Fruit fly (Drosophila melanogaster): ENCODE data around the gene CG42846.

Gene CG42846

dm6 chr3L:262724-263177 lies 31.3 kb upstream of the CG42846 start (continued):
- TF ChIP-seq CG12236 (GFP tag; optimal IDR thresholded peaks at IDR 0.05) (no peak), TFAM (GFP tag; optimal IDR thresholded peaks at IDR 0.05) (no peak), gem (tag; optimal IDR thresholded peaks at IDR 0.05) (no peak), Hmx (GFP tag; optimal IDR thresholded peaks at IDR 0.05) (no peak), Eip74EF (GFP tag; optimal IDR thresholded peaks at IDR 0.05) (no peak), Hmr (GFP tag; optimal IDR thresholded peaks at IDR 0.05) (no peak), tna (GFP tag; IDR thresholded peaks at IDR 0.05; ENCODE audit: partially characterized antibody) (peak; percentile 62; the same call in 1 of the 2 replicates), CG2199 (GFP tag; IDR thresholded peaks at IDR 0.05) (0 out of 3 replicates have a peak, but pooled peaks have one; percentile 51), CG9215 (GFP tag; IDR thresholded peaks at IDR 0.05) (no peak), CG10321 (GFP tag; IDR thresholded peaks at IDR 0.05) (peak; percentile 50; the same call in 1 of the 2 replicates), CG3726 (GFP tag; IDR thresholded peaks at IDR 0.05) (no peak), wor (GFP tag; IDR thresholded peaks at IDR 0.05) (no peak), CG6272 (GFP tag; IDR thresholded peaks at IDR 0.05) (no peak), CG6813 (GFP tag; optimal IDR thresholded peaks at IDR 0.05) (no peak), CG10209 (GFP tag; optimal IDR thresholded peaks at IDR 0.05) (no peak), CG15269 (tag; optimal IDR thresholded peaks at IDR 0.05) (no peak), Mes4 (GFP tag; optimal IDR thresholded peaks at IDR 0.05) (no peak), CG10654 (GFP tag; optimal IDR thresholded peaks at IDR 0.05) (no peak), pan (optimal IDR thresholded peaks at IDR 0.05) (no peak), pan (GFP tag; optimal IDR thresholded peaks at IDR 0.05 in 1 of 2, IDR thresholded peaks at IDR 0.05 in 1 of 2) (no peak), Dref (GFP tag; IDR thresholded peaks at IDR 0.05) (peak; percentile 87), CG42726 (GFP tag; IDR thresholded peaks at IDR 0.05; ENCODE audit: partially characterized antibody) (peak; percentile 78; the same call in 1 of the 2 replicates), gcm2 (GFP tag; optimal IDR thresholded peaks at IDR 0.05) (no peak), CG1832 (GFP tag; optimal IDR thresholded peaks at IDR 0.05) (no peak), HLH3B (GFP tag; IDR thresholded peaks at IDR 0.05) (no peak), pros (GFP tag; optimal IDR thresholded peaks at IDR 0.05) (no peak), zen (tag; optimal IDR thresholded peaks at IDR 0.05) (no peak), crc (GFP tag; optimal IDR thresholded peaks at IDR 0.05) (no peak), E2f1 (GFP tag; IDR thresholded peaks at IDR 0.05) (no peak), CG13123 (GFP tag; optimal IDR thresholded peaks at IDR 0.05) (no peak), Stat92E (GFP tag; optimal IDR thresholded peaks at IDR 0.05) (no peak), ci (GFP tag; IDR thresholded peaks at IDR 0.05) (no peak), Antp (GFP tag; optimal IDR thresholded peaks at IDR 0.05) (no peak), CG3847 (GFP tag; IDR thresholded peaks at IDR 0.05) (no peak), Dip3 (GFP tag; optimal IDR thresholded peaks at IDR 0.05) (no peak), CG17328 (GFP tag; IDR thresholded peaks at IDR 0.05) (no peak), hkb (optimal IDR thresholded peaks at IDR 0.05) (no peak), hkb (GFP tag; IDR thresholded peaks at IDR 0.05) (no peak), CG13894 (tag; optimal IDR thresholded peaks at IDR 0.05) (peak; percentile 54), CG3407 (GFP tag; optimal IDR thresholded peaks at IDR 0.05) (no peak), btn (GFP tag; optimal IDR thresholded peaks at IDR 0.05) (no peak), CG17829 (tag; optimal IDR thresholded peaks at IDR 0.05) (peak; percentile 7), B-H2 (GFP tag; optimal IDR thresholded peaks at IDR 0.05) (peak; percentile 13), CG7963 (GFP tag; IDR thresholded peaks at IDR 0.05; ENCODE audit: partially characterized antibody) (peak; percentile 66; the same call in 2 of the 3 replicates), zfh1 (GFP tag; IDR thresholded peaks at IDR 0.05) (no peak), fd3F (GFP tag; optimal IDR thresholded peaks at IDR 0.05) (no peak), Dll (GFP tag; IDR thresholded peaks at IDR 0.05; ENCODE audit: partially characterized antibody) (peak; percentile 85), Mad (GFP tag; optimal IDR thresholded peaks at IDR 0.05) (no peak), HmgD (GFP tag; optimal IDR thresholded peaks at IDR 0.05) (no peak), sug (tag; optimal IDR thresholded peaks at IDR 0.05) (peak; percentile 93), lola (GFP tag; optimal IDR thresholded peaks at IDR 0.05) (no peak)

Data from whole organism, embryonic.